Worm (Caenorhabditis elegans) whole organism, L4 larva: ENCODE results near the gene ric-8.

Source experiments
- F10B5.3 ChIP-seq: sonication (generic microtip); optimal IDR thresholded peaks from 2 replicates; lab custom pipeline; 2016; ENCODE audit warnings: mild to moderate bottlenecking, missing genetic modification characterization, missing compliant biosample characterization
- F37D6.2 ChIP-seq: sonication (generic microtip); optimal IDR thresholded peaks from 2 replicates; lab custom pipeline; 2016; ENCODE audit warnings: mild to moderate bottlenecking, missing genetic modification characterization, missing compliant biosample characterization
- T20F7.1 ChIP-seq: fragments of 200-800 bp; sonication (Bioruptor generic); optimal IDR thresholded peaks from 2 replicates; lab custom pipeline; 2018; ENCODE audit warnings: mild to moderate bottlenecking, missing genetic modification characterization, missing compliant biosample characterization
- Y105C5A.15 ChIP-seq: fragments of 200-800 bp; sonication (Bioruptor generic); IDR thresholded peaks from 2 replicates; pipeline ENCODE4 v1.3.6; 2022; ENCODE audit warnings: missing genetic modification characterization, missing compliant biosample characterization
- Y48G9A.11 ChIP-seq: fragments of 200-800 bp; sonication (Bioruptor generic); IDR thresholded peaks from 2 replicates; pipeline ENCODE4 v1.3.6; 2022; ENCODE audit warnings: missing genetic modification reagents, missing genetic modification characterization, missing compliant biosample characterization
- Y5F2A.4 ChIP-seq: fragments of 200-800 bp; sonication (Bioruptor generic); optimal IDR thresholded peaks from 2 replicates; lab custom pipeline; 2018; ENCODE audit warnings: mild to moderate bottlenecking, missing genetic modification characterization, missing compliant biosample characterization
- Y75B8A.6 ChIP-seq: fragments of 200-800 bp; sonication (Bioruptor generic); IDR thresholded peaks from 2 replicates; pipeline ENCODE4 v1.3.6; 2022; ENCODE audit warnings: missing genetic modification reagents, missing genetic modification characterization, missing compliant biosample characterization
- aly-2 ChIP-seq: sonication (generic microtip); optimal IDR thresholded peaks from 2 replicates; lab custom pipeline; 2018; ENCODE audit warnings: missing biosample characterization, missing genetic modification characterization
- attf-4 ChIP-seq: sonication (generic microtip); optimal IDR thresholded peaks from 3 replicates; lab custom pipeline; 2017; ENCODE audit warnings: missing biosample characterization, missing genetic modification characterization
- ceh-82 ChIP-seq: sonication (generic microtip); optimal IDR thresholded peaks from 2 replicates; lab custom pipeline; 2017; ENCODE audit warnings: missing biosample characterization, missing genetic modification characterization
- ces-1 ChIP-seq: fragments of 150-350 bp; sonication (generic microtip); optimal IDR thresholded peaks from 4 replicates; lab custom pipeline; 2014; ENCODE audit warnings: missing biosample characterization, missing genetic modification reagents, missing genetic modification characterization
- daf-16 ChIP-seq, 3 experiments: sonication (generic microtip); optimal IDR thresholded peaks; 2 replicates each; lab custom pipeline; 2016 to 2017; ENCODE audit warnings: missing genetic modification characterization in 3 of 3, missing genetic modification reagents in 3 of 3, mild to moderate bottlenecking in 2 of 3, missing compliant biosample characterization in 2 of 3, missing biosample characterization in 1 of 3, moderate library complexity in 1 of 3
- daf-19 ChIP-seq: fragments of 200-800 bp; sonication (Bioruptor generic); conservative IDR thresholded peaks from 2 replicates; pipeline ENCODE4 v1.3.6; 2022; ENCODE audit warnings: missing genetic modification characterization, missing compliant biosample characterization
- daf-8 ChIP-seq: fragments of 200-800 bp; sonication (Bioruptor generic); IDR thresholded peaks from 2 replicates; pipeline ENCODE4 v1.3.6; 2022; ENCODE audit warnings: missing genetic modification characterization, missing compliant biosample characterization
- dmd-6 ChIP-seq: fragments of 200-800 bp; sonication (Bioruptor generic); IDR thresholded peaks from 2 replicates; pipeline ENCODE4 v1.3.6; 2022; ENCODE audit warnings: missing genetic modification reagents, missing genetic modification characterization, missing compliant biosample characterization
- dmd-8 ChIP-seq: fragments of 200-800 bp; sonication (Bioruptor generic); IDR thresholded peaks from 2 replicates; pipeline ENCODE4 v1.3.6; 2022; ENCODE audit warnings: missing genetic modification characterization, missing compliant biosample characterization
- dve-1 ChIP-seq: sonication (generic microtip); optimal IDR thresholded peaks from 2 replicates; lab custom pipeline; 2017; ENCODE audit warnings: antibody characterized with exemption, mild to moderate bottlenecking, missing genetic modification characterization, missing compliant biosample characterization; ENCODE audit not compliant: insufficient read depth
- fos-1 ChIP-seq: fragments of 150-350 bp; optimal IDR thresholded peaks from 2 replicates; lab custom pipeline; 2014; ENCODE audit warnings: missing biosample characterization, missing genetic modification characterization
- hlh-11 ChIP-seq: fragments of 200-800 bp; sonication (Bioruptor generic); optimal IDR thresholded peaks from 2 replicates; lab custom pipeline; 2018; ENCODE audit warnings: mild to moderate bottlenecking, missing genetic modification characterization, missing compliant biosample characterization
- lim-7 ChIP-seq: fragments of 200-800 bp; sonication (Bioruptor generic); IDR thresholded peaks from 2 replicates; pipeline ENCODE4 v1.3.6; 2022; ENCODE audit warnings: missing genetic modification characterization, missing compliant biosample characterization
- lin-38 ChIP-seq: fragments of 200-800 bp; sonication (Bioruptor generic); IDR thresholded peaks from 2 replicates; pipeline ENCODE4 v1.3.6; 2022; ENCODE audit warnings: missing genetic modification reagents, missing genetic modification characterization, missing compliant biosample characterization
- lin-39 ChIP-seq: fragments of 150-350 bp; optimal IDR thresholded peaks from 2 replicates; lab custom pipeline; 2014; ENCODE audit warnings: missing biosample characterization, missing genetic modification reagents, missing genetic modification characterization
- lsy-2 ChIP-seq, 2 experiments: fragments of 150-350 bp in 1 of 2; sonication (generic microtip) in 1 of 2; optimal IDR thresholded peaks; 2 replicates each; lab custom pipeline; 2014 to 2017; ENCODE audit warnings: missing biosample characterization in 2 of 2, missing genetic modification characterization in 2 of 2
- mep-1 ChIP-seq: fragments of 150-350 bp; sonication (generic microtip); optimal IDR thresholded peaks from 3 replicates; lab custom pipeline; 2014; ENCODE audit warnings: missing biosample characterization, missing genetic modification characterization
- mes-2 ChIP-seq: sonication (generic microtip); optimal IDR thresholded peaks from 2 replicates; lab custom pipeline; 2016; ENCODE audit warnings: missing genotype, mild to moderate bottlenecking, missing genetic modification characterization, missing compliant biosample characterization; ENCODE audit not compliant: poor library complexity, severe bottlenecking
- mxl-3 ChIP-seq: fragments of 200-800 bp; sonication (Bioruptor generic); optimal IDR thresholded peaks from 2 replicates; lab custom pipeline; 2018; ENCODE audit warnings: mild to moderate bottlenecking, missing genetic modification characterization, missing compliant biosample characterization
- nhr-11 ChIP-seq: fragments of 150-350 bp; optimal IDR thresholded peaks from 2 replicates; lab custom pipeline; 2014; ENCODE audit warnings: missing biosample characterization, missing genetic modification characterization
- nhr-111 ChIP-seq: fragments of 200-800 bp; sonication (Bioruptor generic); optimal IDR thresholded peaks from 2 replicates; lab custom pipeline; 2018; ENCODE audit warnings: mild to moderate bottlenecking, missing genetic modification characterization, missing compliant biosample characterization
- nhr-237 ChIP-seq: sonication (generic microtip); optimal IDR thresholded peaks from 2 replicates; lab custom pipeline; 2017; ENCODE audit warnings: missing biosample characterization, missing genetic modification characterization
- nhr-41 ChIP-seq: fragments of 200-800 bp; sonication (Bioruptor generic); IDR thresholded peaks from 2 replicates; pipeline ENCODE4 v1.3.6; 2022; ENCODE audit warnings: missing genetic modification reagents, missing genetic modification characterization, missing compliant biosample characterization
- nhr-42 ChIP-seq: fragments of 200-800 bp; sonication (Bioruptor generic); IDR thresholded peaks from 2 replicates; pipeline ENCODE4 v1.3.6; 2022; ENCODE audit warnings: missing genetic modification characterization, missing compliant biosample characterization
- nhr-6 ChIP-seq: fragments of 150-350 bp; optimal IDR thresholded peaks from 2 replicates; lab custom pipeline; 2014; ENCODE audit warnings: missing biosample characterization, missing genetic modification characterization
- nhr-76 ChIP-seq: fragments of 150-350 bp; optimal IDR thresholded peaks from 2 replicates; lab custom pipeline; 2014; ENCODE audit warnings: missing biosample characterization, missing genetic modification characterization
- rbr-2 ChIP-seq: sonication (generic microtip); optimal IDR thresholded peaks from 2 replicates; lab custom pipeline; 2016; ENCODE audit warnings: missing genotype, missing genetic modification characterization, missing compliant biosample characterization
- sdz-12 ChIP-seq: fragments of 200-800 bp; sonication (Bioruptor generic); optimal IDR thresholded peaks from 2 replicates; lab custom pipeline; 2018; ENCODE audit warnings: mild to moderate bottlenecking, missing genetic modification characterization, missing compliant biosample characterization
- set-16 ChIP-seq: fragments of 200-800 bp; sonication (Bioruptor generic); IDR thresholded peaks from 2 replicates; pipeline ENCODE4 v1.3.6; 2022; ENCODE audit warnings: missing genetic modification reagents, missing genetic modification characterization, missing compliant biosample characterization
- skn-1 ChIP-seq: fragments of 150-350 bp; optimal IDR thresholded peaks from 2 replicates; lab custom pipeline; 2014; ENCODE audit warnings: missing biosample characterization, missing genetic modification characterization
- spr-1 ChIP-seq: sonication (generic microtip); optimal IDR thresholded peaks from 2 replicates; lab custom pipeline; 2016; ENCODE audit warnings: mild to moderate bottlenecking, missing genetic modification characterization, missing compliant biosample characterization
- unc-39 ChIP-seq: sonication (generic microtip); optimal IDR thresholded peaks from 2 replicates; lab custom pipeline; 2017; ENCODE audit warnings: missing biosample characterization, missing genetic modification characterization
- unc-62 ChIP-seq, 3 experiments: fragments of 150-350 bp in 1 of 3; sonication (generic microtip); optimal IDR thresholded peaks in 2 of 3; peaks in 1 of 3; 1 replicate in 1 of 3; 2 replicates in 2 of 3; lab custom pipeline; 2014 to 2017; ENCODE audit warnings: missing biosample characterization in 3 of 3, missing genetic modification characterization in 3 of 3, missing genetic modification reagents in 3 of 3, missing genotype in 1 of 3
- zip-2 ChIP-seq: fragments of 150-350 bp; optimal IDR thresholded peaks from 2 replicates; lab custom pipeline; 2014; ENCODE audit warnings: missing biosample characterization, missing genetic modification characterization
- ztf-7 ChIP-seq: fragments of 150-350 bp; optimal IDR thresholded peaks from 2 replicates; lab custom pipeline; 2014; ENCODE audit warnings: missing biosample characterization, missing genetic modification characterization

The ric-8 gene

DNA sequence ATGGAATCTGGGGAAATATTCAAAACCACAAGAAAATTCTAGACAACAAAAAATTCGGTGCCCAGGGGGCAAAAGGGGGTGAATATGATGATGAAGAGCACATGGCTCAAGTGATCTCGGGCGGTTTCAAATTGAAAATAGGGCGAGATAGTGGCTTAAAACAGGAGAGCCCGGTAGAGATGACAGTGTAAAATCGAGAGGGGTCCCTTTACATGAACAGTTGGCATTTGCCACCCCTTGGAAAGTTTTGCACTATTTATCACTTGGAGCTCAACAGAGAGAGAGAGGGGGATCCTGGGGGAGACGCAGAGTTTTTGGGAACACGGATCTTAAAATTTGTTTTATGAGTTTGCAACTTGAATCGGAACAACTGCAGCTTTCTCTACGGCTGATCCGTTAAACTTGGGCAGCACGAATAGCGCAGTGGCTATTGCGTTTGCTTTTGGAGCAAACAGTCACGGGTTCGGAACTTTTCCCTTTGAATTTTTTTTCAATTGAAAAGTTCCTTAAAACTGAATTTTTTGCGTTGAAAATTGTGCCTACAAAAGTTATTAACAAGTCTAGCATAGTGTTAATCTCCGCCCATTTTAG, 22.7 kb downstream of the ric-8 start (continued):
- TF ChIP-seq ztf-7 (tag; lab: Kevin White, UChicago) (no peak), rbr-2 (tag; lab: Kevin White, UChicago) (no peak), unc-39 (tag; lab: Kevin White, UChicago) (no peak), mep-1 (tag; lab: Kevin White, UChicago) (no peak), Y48G9A.11 (GFP tag; lab: Robert Waterston, UW) (peak; percentile 72), nhr-42 (GFP tag; lab: Robert Waterston, UW) (0 out of 2 replicates have a peak, but pooled peaks have one; percentile 16), aly-2 (no peak), nhr-76 (tag; lab: Kevin White, UChicago) (no peak), F10B5.3 (tag; lab: Kevin White, UChicago) (no peak), nhr-41 (GFP tag; lab: Robert Waterston, UW) (no peak), T20F7.1 (GFP tag; lab: Kevin White, UChicago) (no peak), dve-1 (tag; lab: Kevin White, UChicago) (no peak), attf-4 (no peak), unc-62 (GFP tag; optimal IDR thresholded peaks at IDR 0.05 in 1 of 2; lab: Kevin White, UChicago) (peak in 1 of 2 experiments; percentile 91), unc-62 (tag; optimal IDR thresholded peaks at IDR 0.05; lab: Kevin White, UChicago) (no peak), F37D6.2 (no peak), lin-39 (no peak), lim-7 (peak; percentile 80), nhr-11 (tag; lab: Kevin White, UChicago) (peak; percentile 2), dmd-6 (GFP tag; lab: Robert Waterston, UW) (0 out of 2 replicates have a peak, but pooled peaks have one; percentile 8), hlh-11 (tag; lab: Kevin White, UChicago) (peak; percentile 40), fos-1 (tag; lab: Kevin White, UChicago) (no peak), dmd-8 (peak; percentile 92), sdz-12 (no peak), nhr-111 (GFP tag; lab: Kevin White, UChicago) (peak; percentile 31), Y75B8A.6 (GFP tag; lab: Robert Waterston, UW) (no peak), nhr-6 (tag; lab: Kevin White, UChicago) (no peak), skn-1 (tag; lab: Kevin White, UChicago) (no peak), mxl-3 (GFP tag; lab: Kevin White, UChicago) (peak; percentile 40), mes-2 (tag; lab: Kevin White, UChicago) (peak; percentile 58), spr-1 (no peak), ceh-82 (tag; lab: Kevin White, UChicago) (no peak), Y5F2A.4 (peak; percentile 15), set-16 (GFP tag; lab: Robert Waterston, UW) (no peak), daf-16 (GFP tag; optimal IDR thresholded peaks at IDR 0.05; lab: Kevin White, UChicago) (peak; percentile 63 to 67), daf-16 (tag; optimal IDR thresholded peaks at IDR 0.05; lab: Kevin White, UChicago) (no peak), ces-1 (no peak), nhr-237 (tag; lab: Kevin White, UChicago) (no peak), daf-8 (GFP tag; lab: Robert Waterston, UW) (no peak), zip-2 (tag; lab: Kevin White, UChicago) (no peak)

DNA sequence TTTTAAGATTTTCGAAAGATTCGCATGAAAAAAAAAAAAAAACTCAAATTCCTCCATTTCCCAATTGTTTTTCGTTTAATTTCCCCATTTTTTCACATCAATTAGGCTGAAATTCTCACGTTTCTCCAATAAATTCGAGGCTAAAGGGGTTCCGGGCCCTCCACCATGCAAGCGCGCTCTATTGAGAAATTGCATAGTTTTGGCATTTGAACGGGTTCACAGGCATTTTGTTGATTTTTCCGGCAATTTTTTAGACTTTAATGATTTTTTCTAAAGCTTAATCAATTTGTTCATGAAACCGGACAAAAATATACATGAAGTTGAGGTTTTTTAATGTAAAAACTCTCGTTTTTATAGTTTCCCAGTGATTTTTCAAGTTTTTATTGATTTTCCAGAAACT, 23.4 kb downstream of the ric-8 start:
- TF ChIP-seq Y105C5A.15 (GFP tag; lab: Robert Waterston, UW): no peak
- peak in 1 of 2 experiments; percentile 28 for TF ChIP-seq lsy-2 (tag; optimal IDR thresholded peaks at IDR 0.05; lab: Kevin White, UChicago)
- TF ChIP-seq lin-39: no peak
- TF ChIP-seq daf-19: no peak
- peak; percentile 88 for TF ChIP-seq lin-38
- no peak for TF ChIP-seq nhr-76 (tag; lab: Kevin White, UChicago)
- no peak for TF ChIP-seq nhr-111 (GFP tag; lab: Kevin White, UChicago)
- TF ChIP-seq mes-2 (tag; lab: Kevin White, UChicago): peak; percentile 34
- no peak for TF ChIP-seq aly-2
- TF ChIP-seq, all 104 proteins: peak for 3
